Worm (Caenorhabditis elegans) whole organism, mixed stage, embryonic: ENCODE data around the gene C07A9.9.

ENCODE experiments used
- ces-1 ChIP-seq: fragments of 150-350 bp; optimal IDR thresholded peaks from 2 replicates; lab custom pipeline; 2014; ENCODE audit warnings: missing biosample characterization, missing genetic modification reagents, missing genetic modification characterization
- elt-3 ChIP-seq: fragments of 150-350 bp; optimal IDR thresholded peaks from 2 replicates; lab custom pipeline; 2014; ENCODE audit warnings: missing biosample characterization, missing genetic modification characterization
- lin-13 ChIP-seq: fragments of 150-350 bp; optimal IDR thresholded peaks from 2 replicates; lab custom pipeline; 2014; ENCODE audit warnings: missing biosample characterization, missing genetic modification characterization
- mab-5 ChIP-seq: fragments of 150-350 bp; optimal IDR thresholded peaks from 2 replicates; lab custom pipeline; 2014; ENCODE audit warnings: missing biosample characterization, missing genetic modification characterization
- nhr-12 ChIP-seq: fragments of 150-350 bp; optimal IDR thresholded peaks from 2 replicates; lab custom pipeline; 2014; ENCODE audit warnings: missing biosample characterization, missing genetic modification characterization
- nhr-28 ChIP-seq: fragments of 150-350 bp; optimal IDR thresholded peaks from 2 replicates; lab custom pipeline; 2014; ENCODE audit warnings: missing biosample characterization, missing genetic modification characterization
- pha-4 ChIP-seq: fragments of 150-350 bp; optimal IDR thresholded peaks from 2 replicates; lab custom pipeline; 2018; ENCODE audit warnings: missing biosample characterization, missing genetic modification reagents, missing genetic modification characterization
- unc-120 ChIP-seq: sonication (generic microtip); optimal IDR thresholded peaks from 2 replicates; lab custom pipeline; 2017; ENCODE audit warnings: missing genetic modification characterization, missing compliant biosample characterization; ENCODE audit not compliant: poor library complexity, severe bottlenecking
- unc-39 ChIP-seq: fragments of 150-350 bp; optimal IDR thresholded peaks from 2 replicates; lab custom pipeline; 2014; ENCODE audit warnings: missing biosample characterization, missing genetic modification characterization

- TF ChIP-seq unc-120 (tag; lab: Kevin White, UChicago) = no peak
- no peak for TF ChIP-seq nhr-12 (tag; lab: Kevin White, UChicago)
- no peak for TF ChIP-seq pha-4
- TF ChIP-seq elt-3 (tag; lab: Kevin White, UChicago) = no peak
- no peak for TF ChIP-seq ces-1 (GFP tag; lab: Kevin White, UChicago)
- TF ChIP-seq lin-13 (tag; lab: Kevin White, UChicago) = no peak
- no peak for TF ChIP-seq nhr-28 (tag; lab: Kevin White, UChicago)
- TF ChIP-seq unc-39 (tag; lab: Kevin White, UChicago) = no peak
- no peak for TF ChIP-seq mab-5 (tag; lab: Kevin White, UChicago)
Observed at ce11 chrIII:9651871-9652270, 15.6 kb downstream of the C07A9.9 start, which contains the start of gene C15H7.3.
